Worm (Caenorhabditis elegans) whole organism, L1 larva: ENCODE results near the gene F20G2.1.

Source experiments
- C04F5.9 ChIP-seq: sonication (generic microtip); optimal IDR thresholded peaks from 2 replicates; lab custom pipeline; 2016; ENCODE audit warnings: missing genetic modification characterization, missing compliant biosample characterization
- alr-1 ChIP-seq: fragments of 200-800 bp; sonication (Bioruptor generic); optimal IDR thresholded peaks from 2 replicates; lab custom pipeline; 2018; ENCODE audit warnings: borderline replicate concordance, mild to moderate bottlenecking, missing genetic modification characterization, missing compliant biosample characterization
- aly-2 ChIP-seq: fragments of 150-350 bp; optimal IDR thresholded peaks from 2 replicates; lab custom pipeline; 2014; ENCODE audit warnings: missing biosample characterization, missing genetic modification characterization
- ama-1 ChIP-seq: fragments of 150-350 bp; optimal IDR thresholded peaks from 2 replicates; lab custom pipeline; 2014
- ceh-63 ChIP-seq: fragments of 200-800 bp; sonication (Bioruptor generic); optimal IDR thresholded peaks from 2 replicates; lab custom pipeline; 2018; ENCODE audit warnings: mild to moderate bottlenecking, missing genetic modification characterization, missing compliant biosample characterization
- ceh-8 ChIP-seq: fragments of 200-800 bp; sonication (Bioruptor generic); optimal IDR thresholded peaks from 2 replicates; lab custom pipeline; 2018; ENCODE audit warnings: mild to moderate bottlenecking, missing genetic modification characterization, moderate library complexity, missing compliant biosample characterization
- ceh-82 ChIP-seq, 3 experiments: fragments of 150-350 bp in 1 of 3; sonication (generic microtip) in 2 of 3; optimal IDR thresholded peaks; 2 replicates each; lab custom pipeline; 2014 to 2017; ENCODE audit warnings: missing biosample characterization in 3 of 3, missing genetic modification characterization in 3 of 3
- ceh-90 ChIP-seq: sonication (generic microtip); optimal IDR thresholded peaks from 2 replicates; lab custom pipeline; 2016; ENCODE audit warnings: missing genetic modification characterization, missing compliant biosample characterization
- dpl-1 ChIP-seq, 3 experiments: fragments of 150-350 bp in 2 of 3; sonication (generic microtip) in 1 of 3; optimal IDR thresholded peaks; 2 replicates each; lab custom pipeline; 2014 to 2017; ENCODE audit warnings: missing biosample characterization in 3 of 3, missing genetic modification characterization in 3 of 3, missing genetic modification reagents in 3 of 3
- efl-1 ChIP-seq, 4 experiments: fragments of 150-350 bp; optimal IDR thresholded peaks in 3 of 4; peaks in 1 of 4; 1 replicate in 1 of 4; 2 replicates in 3 of 4; lab custom pipeline; 2014; ENCODE audit warnings: missing biosample characterization in 2 of 4, missing genetic modification characterization in 2 of 4, missing genetic modification reagents in 2 of 4
- elt-2 ChIP-seq: sonication (generic microtip); optimal IDR thresholded peaks from 2 replicates; lab custom pipeline; 2016; ENCODE audit warnings: missing genetic modification characterization, mild to moderate bottlenecking, inconsistent platforms, missing compliant biosample characterization, missing genetic modification reagents
- fkh-10 ChIP-seq: sonication (generic microtip); optimal IDR thresholded peaks from 2 replicates; lab custom pipeline; 2017; ENCODE audit warnings: missing biosample characterization, missing genetic modification reagents, missing genetic modification characterization
- fos-1 ChIP-seq: fragments of 150-350 bp; optimal IDR thresholded peaks from 2 replicates; lab custom pipeline; 2014; ENCODE audit warnings: missing biosample characterization, missing genetic modification characterization
- hlh-4 ChIP-seq: sonication (generic microtip); optimal IDR thresholded peaks from 2 replicates; lab custom pipeline; 2016; ENCODE audit warnings: mild to moderate bottlenecking, missing genetic modification characterization, missing compliant biosample characterization
- jun-1 ChIP-seq: fragments of 150-350 bp; optimal IDR thresholded peaks from 2 replicates; lab custom pipeline; 2014; ENCODE audit warnings: missing biosample characterization, missing genetic modification reagents, missing genetic modification characterization
- lin-13 ChIP-seq: fragments of 150-350 bp; optimal IDR thresholded peaks from 2 replicates; lab custom pipeline; 2014; ENCODE audit warnings: missing biosample characterization, missing genetic modification reagents, missing genetic modification characterization
- lin-14 ChIP-seq: fragments of 200-800 bp; sonication (Bioruptor generic); optimal IDR thresholded peaks from 2 replicates; lab custom pipeline; 2018; ENCODE audit warnings: mild to moderate bottlenecking, missing genetic modification characterization, moderate library complexity, missing compliant biosample characterization
- lir-3 ChIP-seq: sonication (generic microtip); optimal IDR thresholded peaks from 2 replicates; lab custom pipeline; 2016; ENCODE audit warnings: mild to moderate bottlenecking, missing genetic modification characterization, moderate library complexity, missing compliant biosample characterization; ENCODE audit not compliant: poor library complexity
- lsy-2 ChIP-seq, 2 experiments: fragments of 150-350 bp; optimal IDR thresholded peaks; 2 replicates each; lab custom pipeline; 2014; ENCODE audit warnings: missing biosample characterization in 2 of 2, missing genetic modification characterization in 2 of 2
- mdl-1 ChIP-seq, 2 experiments: fragments of 150-350 bp; optimal IDR thresholded peaks; 2 replicates each; lab custom pipeline; 2014 to 2017; ENCODE audit warnings: missing biosample characterization in 2 of 2, missing genetic modification characterization in 2 of 2, inconsistent platforms in 1 of 2
- mef-2 ChIP-seq: fragments of 150-350 bp; optimal IDR thresholded peaks from 2 replicates; lab custom pipeline; 2014; ENCODE audit warnings: missing biosample characterization, missing genetic modification characterization
- mep-1 ChIP-seq: fragments of 150-350 bp; optimal IDR thresholded peaks from 2 replicates; lab custom pipeline; 2014; ENCODE audit warnings: missing biosample characterization, missing genetic modification characterization
- nhr-11 ChIP-seq: fragments of 150-350 bp; optimal IDR thresholded peaks from 2 replicates; lab custom pipeline; 2014; ENCODE audit warnings: missing biosample characterization, missing genetic modification characterization
- nhr-12 ChIP-seq: sonication (generic microtip); optimal IDR thresholded peaks from 2 replicates; lab custom pipeline; 2017; ENCODE audit warnings: missing biosample characterization, missing genetic modification characterization
- nhr-19 ChIP-seq: fragments of 200-800 bp; sonication (Bioruptor generic); conservative IDR thresholded peaks from 2 replicates; pipeline ENCODE4 v1.3.6; 2022; ENCODE audit warnings: missing genetic modification characterization, missing compliant biosample characterization
- nhr-20 ChIP-seq: sonication (generic microtip); optimal IDR thresholded peaks from 2 replicates; lab custom pipeline; 2016; ENCODE audit warnings: mild to moderate bottlenecking, missing genetic modification characterization, missing compliant biosample characterization
- nhr-47 ChIP-seq: sonication (generic microtip); optimal IDR thresholded peaks from 2 replicates; lab custom pipeline; 2016; ENCODE audit warnings: mild to moderate bottlenecking, missing genetic modification characterization, moderate library complexity, missing compliant biosample characterization
- nhr-71 ChIP-seq: sonication (generic microtip); optimal IDR thresholded peaks from 2 replicates; lab custom pipeline; 2016; ENCODE audit warnings: mild to moderate bottlenecking, missing genetic modification characterization, moderate library complexity, missing compliant biosample characterization
- nhr-84 ChIP-seq: sonication (generic microtip); optimal IDR thresholded peaks from 2 replicates; lab custom pipeline; 2017; ENCODE audit warnings: missing biosample characterization, missing genetic modification characterization
- pax-3 ChIP-seq: fragments of 200-800 bp; sonication (Bioruptor generic); optimal IDR thresholded peaks from 2 replicates; lab custom pipeline; 2018; ENCODE audit warnings: mild to moderate bottlenecking, missing genetic modification characterization, moderate library complexity, missing compliant biosample characterization
- snpc-4 ChIP-seq: fragments of 150-350 bp; optimal IDR thresholded peaks from 2 replicates; lab custom pipeline; 2014; ENCODE audit warnings: missing biosample characterization, missing genetic modification characterization
- snu-23 ChIP-seq: sonication (generic microtip); optimal IDR thresholded peaks from 2 replicates; lab custom pipeline; 2016; ENCODE audit warnings: missing genetic modification characterization, missing compliant biosample characterization
- tbx-2 ChIP-seq: sonication (generic microtip); optimal IDR thresholded peaks from 2 replicates; lab custom pipeline; 2016; ENCODE audit warnings: missing genetic modification characterization, missing compliant biosample characterization
- unc-62 ChIP-seq: fragments of 150-350 bp; optimal IDR thresholded peaks from 2 replicates; lab custom pipeline; 2014; ENCODE audit warnings: missing biosample characterization, missing genetic modification reagents, missing genetic modification characterization
- unc-86 ChIP-seq: sonication (generic microtip); optimal IDR thresholded peaks from 2 replicates; lab custom pipeline; 2016; ENCODE audit warnings: missing genetic modification characterization, missing compliant biosample characterization
- xbp-1 ChIP-seq: sonication (generic microtip); optimal IDR thresholded peaks from 2 replicates; lab custom pipeline; 2016; ENCODE audit warnings: missing genetic modification characterization, missing compliant biosample characterization
- zip-4 ChIP-seq: fragments of 200-800 bp; sonication (Bioruptor generic); optimal IDR thresholded peaks from 2 replicates; lab custom pipeline; 2018; ENCODE audit warnings: mild to moderate bottlenecking, missing genetic modification characterization, moderate library complexity, missing compliant biosample characterization

The F20G2.1 gene

DNA sequence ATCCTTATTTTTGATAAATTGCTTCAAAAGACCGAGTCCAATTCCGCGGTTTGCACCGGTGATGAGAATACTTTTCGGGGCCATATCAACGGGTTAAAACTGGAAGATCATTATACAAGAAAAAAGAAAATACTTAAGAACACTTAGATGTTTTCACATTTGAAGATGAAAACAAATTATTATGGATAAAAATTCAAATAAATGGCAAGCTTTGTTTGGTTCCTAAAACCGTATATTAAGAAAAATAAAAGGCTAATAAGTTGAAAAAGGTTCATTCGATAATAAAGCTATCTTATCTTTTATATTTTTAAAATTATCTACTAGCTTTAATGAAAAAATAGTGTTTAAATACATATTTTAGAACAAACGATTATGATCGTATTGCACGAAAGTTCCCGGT lies at the start of gene F20G2.1:
Gene F20G2.1, minus strand, starts transcription at position 101 of the 400 bp plus-strand sequence.
- no peak for TF ChIP-seq zip-4 (GFP tag; lab: Kevin White, UChicago)
- no peak for TF ChIP-seq lsy-2 (tag; optimal IDR thresholded peaks at IDR 0.05; lab: Kevin White, UChicago)
- no peak for TF ChIP-seq efl-1 (optimal IDR thresholded peaks at IDR 0.05; lab: Kevin White, UChicago)
- TF ChIP-seq efl-1 (GFP tag; optimal IDR thresholded peaks at IDR 0.05 in 1 of 2; lab: Kevin White, UChicago): no peak
- no peak for TF ChIP-seq ama-1
- TF ChIP-seq lin-13 (GFP tag; lab: Kevin White, UChicago): no peak
- TF ChIP-seq xbp-1 (tag; lab: Kevin White, UChicago): no peak
- no peak for TF ChIP-seq ceh-82 (tag; optimal IDR thresholded peaks at IDR 0.05; lab: Kevin White, UChicago)
- TF ChIP-seq nhr-47 (tag; lab: Kevin White, UChicago): no peak
- TF ChIP-seq dpl-1 (GFP tag; optimal IDR thresholded peaks at IDR 0.05; lab: Kevin White, UChicago): no peak
- TF ChIP-seq pax-3: no peak
- TF ChIP-seq unc-62 (GFP tag; lab: Kevin White, UChicago): no peak
- no peak for TF ChIP-seq mdl-1 (tag; optimal IDR thresholded peaks at IDR 0.05; lab: Kevin White, UChicago)
- no peak for TF ChIP-seq snpc-4 (tag; lab: Kevin White, UChicago)
- no peak for TF ChIP-seq nhr-71
- TF ChIP-seq snu-23 (GFP tag; lab: Kevin White, UChicago): no peak
- no peak for TF ChIP-seq unc-86 (tag; lab: Kevin White, UChicago)
- no peak for TF ChIP-seq mef-2 (tag; lab: Kevin White, UChicago)
- TF ChIP-seq alr-1: no peak
- no peak for TF ChIP-seq hlh-4 (tag; lab: Kevin White, UChicago)

DNA sequence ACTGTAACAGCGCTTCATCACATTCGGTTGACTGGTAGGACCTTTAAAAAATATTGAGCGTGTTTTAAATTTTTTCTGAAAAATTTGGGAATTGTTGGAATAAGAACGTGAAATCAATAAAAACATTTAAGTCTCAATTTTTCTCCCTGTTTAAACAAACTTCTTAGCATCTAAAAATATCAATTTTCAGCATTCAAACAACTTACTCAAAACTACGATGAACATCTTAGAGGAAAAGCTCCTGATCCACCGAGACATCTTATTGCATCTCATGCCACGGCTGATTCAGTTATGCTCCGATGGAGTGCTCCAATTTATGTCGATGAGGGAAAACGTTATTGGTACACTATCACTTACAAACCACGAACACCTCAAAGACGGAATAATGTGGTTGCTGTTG lies 45.8 kb upstream of the F20G2.1 start:
- TF ChIP-seq nhr-11 (tag; lab: Kevin White, UChicago) (no peak), ceh-82 (tag; optimal IDR thresholded peaks at IDR 0.05; lab: Kevin White, UChicago) (no peak), nhr-84 (tag; lab: Kevin White, UChicago) (no peak), nhr-12 (tag; lab: Kevin White, UChicago) (no peak), fos-1 (tag; lab: Kevin White, UChicago) (no peak), elt-2 (tag; lab: Kevin White, UChicago) (no peak), ceh-8 (GFP tag; lab: Kevin White, UChicago) (no peak), mep-1 (no peak), jun-1 (tag; lab: Kevin White, UChicago) (no peak), C04F5.9 (tag; lab: Kevin White, UChicago) (no peak), alr-1 (no peak), xbp-1 (tag; lab: Kevin White, UChicago) (no peak), ceh-90 (no peak)

DNA sequence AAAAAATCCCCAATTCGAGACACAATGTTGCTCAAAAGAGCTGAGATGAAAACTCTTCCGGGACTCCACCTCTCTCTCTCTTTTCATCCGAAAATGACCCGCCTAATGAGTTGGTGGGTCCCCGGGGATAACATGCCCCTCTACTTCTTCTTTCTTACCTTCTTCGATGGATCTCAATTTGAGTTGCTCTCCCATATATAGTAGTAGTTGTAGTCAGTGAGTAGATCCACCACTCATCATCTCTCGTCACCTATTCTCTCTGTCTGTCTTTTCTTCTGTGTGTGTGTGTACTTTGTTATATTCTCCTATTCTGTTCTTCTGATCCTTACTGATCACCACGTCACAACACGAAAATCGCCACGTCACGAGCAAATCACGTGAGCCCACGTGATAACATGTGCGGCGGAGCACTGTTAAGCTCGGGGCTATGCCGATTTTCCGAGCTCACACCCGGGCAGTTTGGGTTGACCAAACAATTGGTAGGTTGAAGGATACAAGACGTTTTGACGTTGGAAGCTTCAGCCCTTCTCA lies 42.9 kb upstream of the F20G2.1 start, which contains the start of gene twk-32:
Gene twk-32, plus strand, starts transcription at position 396 of the 531 bp plus-strand sequence.
- TF ChIP-seq pax-3 (peak; percentile 48), lir-3 (tag; lab: Kevin White, UChicago) (peak; percentile 13), snu-23 (GFP tag; lab: Kevin White, UChicago) (peak; percentile 2), lin-14 (GFP tag; lab: Kevin White, UChicago) (peak; percentile 17), nhr-71 (peak; percentile 23), nhr-20 (tag; lab: Kevin White, UChicago) (peak; percentile 25), fkh-10 (GFP tag; lab: Kevin White, UChicago) (no peak), ceh-63 (GFP tag; lab: Kevin White, UChicago) (no peak), tbx-2 (tag; lab: Kevin White, UChicago) (no peak), nhr-19 (GFP tag; lab: Robert Waterston, UW) (peak; percentile 29; the same call in 1 of the 2 replicates), elt-2 (tag; lab: Kevin White, UChicago) (no peak), aly-2 (tag; lab: Kevin White, UChicago) (no peak)
